Worm (Caenorhabditis elegans): Measurements from ENCODE around the gene zmp-6.
A peak's percentile ranks its signal among the peaks of the same experiment; 100 is the strongest.
"Not testable (repeated sequence)": the region's sequence is repeated elsewhere in the genome, so short reads cannot be mapped to it uniquely, and the experiment has no call there.

The zmp-6 gene

ce11 chrIII:7241065-7241464, 6.6 kb downstream of the zmp-6 start, which contains the start of gene ztf-31:
Gene ztf-31, plus strand, starts transcription at chrIII:7241365.
- TF ChIP-seq lin-39 (tag; optimal IDR thresholded peaks at IDR 0.05) (no peak), lin-15B (tag; optimal IDR thresholded peaks at IDR 0.05) (no peak), hlh-4 (tag; optimal IDR thresholded peaks at IDR 0.05) (no peak), ztf-11 (tag; optimal IDR thresholded peaks at IDR 0.05) (no peak), aha-1 (tag; optimal IDR thresholded peaks at IDR 0.05) (no peak), fkh-10 (GFP tag; optimal IDR thresholded peaks at IDR 0.05) (no peak), sptf-1 (tag; optimal IDR thresholded peaks at IDR 0.05) (no peak), mep-1 (tag; optimal IDR thresholded peaks at IDR 0.05) (no peak), nhr-47 (tag; optimal IDR thresholded peaks at IDR 0.05) (no peak), unc-30 (tag; optimal IDR thresholded peaks at IDR 0.05) (no peak), tlp-1 (tag; optimal IDR thresholded peaks at IDR 0.05) (no peak), lin-14 (GFP tag; optimal IDR thresholded peaks at IDR 0.05) (no peak), F16B12.6 (tag; optimal IDR thresholded peaks at IDR 0.05) (no peak), ceh-8 (GFP tag; optimal IDR thresholded peaks at IDR 0.05) (no peak), lin-35 (GFP tag; optimal IDR thresholded peaks at IDR 0.05) (no peak), hpl-2 (GFP tag; optimal IDR thresholded peaks at IDR 0.05) (no peak), nhr-11 (tag; optimal IDR thresholded peaks at IDR 0.05) (no peak)

- TF ChIP-seq swsn-7 (tag; optimal IDR thresholded peaks at IDR 0.05) (no peak), isw-1 (GFP tag; IDR thresholded peaks at IDR 0.05) (no peak), pag-3 (tag; optimal IDR thresholded peaks at IDR 0.05; ENCODE audit: borderline replicate concordance, insufficient read depth) (no peak), dsc-1 (tag; optimal IDR thresholded peaks at IDR 0.05) (no peak), nhr-28 (tag; optimal IDR thresholded peaks at IDR 0.05) (no peak), pax-3 (tag; optimal IDR thresholded peaks at IDR 0.05) (no peak)
These were observed 8.2 kb downstream of the zmp-6 start for ce11 chrIII:7239416-7239815.

- no peak for TF ChIP-seq nhr-90 (tag; optimal IDR thresholded peaks at IDR 0.05; ENCODE audit: poor library complexity)
- TF ChIP-seq ceh-8 (GFP tag; optimal IDR thresholded peaks at IDR 0.05): no peak
- TF ChIP-seq nhr-85 (tag): no peak
- no peak for TF ChIP-seq lin-13 (GFP tag; optimal IDR thresholded peaks at IDR 0.05)
- TF ChIP-seq ceh-82 (tag; optimal IDR thresholded peaks at IDR 0.05): no peak
- no peak for TF ChIP-seq nhr-20 (tag; optimal IDR thresholded peaks at IDR 0.05)
- no peak for TF ChIP-seq lsy-2 (tag; optimal IDR thresholded peaks at IDR 0.05)
- TF ChIP-seq xbp-1 (tag; optimal IDR thresholded peaks at IDR 0.05): no peak
- no peak for TF ChIP-seq nhr-11 (tag; optimal IDR thresholded peaks at IDR 0.05)
- no peak for TF ChIP-seq jun-1 (tag; optimal IDR thresholded peaks at IDR 0.05)
- TF ChIP-seq fkh-4 (tag; optimal IDR thresholded peaks at IDR 0.05; ENCODE audit: borderline replicate concordance): no peak
- TF ChIP-seq mep-1 (tag; optimal IDR thresholded peaks at IDR 0.05): no peak
- no peak for TF ChIP-seq nhr-12 (tag; optimal IDR thresholded peaks at IDR 0.05)
- TF ChIP-seq ces-1 (GFP tag; optimal IDR thresholded peaks at IDR 0.05): no peak
- TF ChIP-seq dsc-1 (tag; optimal IDR thresholded peaks at IDR 0.05): no peak
- no peak for TF ChIP-seq alr-1 (tag; optimal IDR thresholded peaks at IDR 0.05; ENCODE audit: borderline replicate concordance)
- no peak for TF ChIP-seq unc-62 (GFP tag; optimal IDR thresholded peaks at IDR 0.05)
- no peak for TF ChIP-seq lin-35 (GFP tag; optimal IDR thresholded peaks at IDR 0.05)
These were observed 8.9 kb downstream of the zmp-6 start, which contains the start of gene pars-1 for ce11 chrIII:7238727-7239126. Gene pars-1, plus strand, starts transcription at chrIII:7239027.

DNA sequence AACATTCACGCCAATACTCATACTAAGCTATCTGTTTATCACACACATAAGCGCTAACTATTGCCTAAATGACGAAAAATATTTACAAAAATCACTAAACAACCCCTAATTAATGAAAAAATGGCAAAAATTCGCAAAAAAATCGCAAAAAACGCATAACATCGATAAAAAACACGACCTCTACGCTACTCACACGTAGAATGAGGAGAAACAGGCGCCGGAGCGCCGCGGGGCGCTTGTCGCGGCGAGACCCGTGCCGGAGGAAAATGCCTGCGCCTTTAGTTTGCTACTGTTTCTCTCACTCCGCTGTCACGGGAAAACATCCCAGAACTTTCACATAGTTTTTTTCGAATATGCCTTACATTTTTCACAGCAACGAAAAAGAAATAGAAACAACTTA, 9.8 kb downstream of the zmp-6 start:
- TF ChIP-seq efl-1 (optimal IDR thresholded peaks at IDR 0.05): peak in 1 of 2 experiments; percentile 24
- not testable (repeated sequence) for TF ChIP-seq efl-1 (GFP tag; optimal IDR thresholded peaks at IDR 0.05 in 1 of 2)

Measured in whole organism, L1 larva.